Fruit fly (Drosophila melanogaster) whole organism, embryonic: Measurements from ENCODE around the gene acj6.

Experiments used
- Abd-B ChIP-seq: fragments of 200-800 bp; sonication (Bioruptor generic); optimal IDR thresholded peaks from 2 replicates; lab custom pipeline; 2018; ENCODE audit warnings: missing biosample characterization, mild to moderate bottlenecking, missing genetic modification characterization, moderate library complexity
- Blimp-1 ChIP-seq: fragments of 200-800 bp; sonication (Bioruptor generic); optimal IDR thresholded peaks from 3 replicates; lab custom pipeline; 2018; ENCODE audit warnings: missing biosample characterization, missing genetic modification characterization, mild to moderate bottlenecking, moderate library complexity, missing genetic modification reagents
- CG10321 ChIP-seq: fragments of 200-800 bp; sonication (Bioruptor generic); IDR thresholded peaks from 2 replicates; pipeline ENCODE4 v1.3.6; 2022; ENCODE audit warnings: missing biosample characterization, missing genetic modification characterization
- CG10979 ChIP-seq: fragments of 200-800 bp; sonication (Bioruptor generic); optimal IDR thresholded peaks from 2 replicates; lab custom pipeline; 2018; ENCODE audit warnings: missing biosample characterization, mild to moderate bottlenecking, missing genetic modification characterization, moderate library complexity
- CG11504 ChIP-seq: fragments of 200-800 bp; sonication (Bioruptor generic); optimal IDR thresholded peaks from 3 replicates; lab custom pipeline; 2019; ENCODE audit warnings: missing biosample characterization, mild to moderate bottlenecking, missing genetic modification characterization, moderate library complexity
- CG12104 ChIP-seq: fragments of 200-800 bp; sonication (Bioruptor generic); optimal IDR thresholded peaks from 3 replicates; lab custom pipeline; 2016; ENCODE audit warnings: missing biosample characterization, missing genetic modification characterization
- CG12391 ChIP-seq: fragments of 200-800 bp; sonication (Bioruptor generic); optimal IDR thresholded peaks from 3 replicates; lab custom pipeline; 2018; ENCODE audit warnings: missing biosample characterization, mild to moderate bottlenecking, missing genetic modification characterization, moderate library complexity
- CG15514 ChIP-seq: fragments of 200-800 bp; sonication (Bioruptor generic); optimal IDR thresholded peaks from 3 replicates; lab custom pipeline; 2017; ENCODE audit warnings: missing biosample characterization, missing genetic modification characterization, mild to moderate bottlenecking, moderate library complexity, missing genetic modification reagents
- CG1647 ChIP-seq: fragments of 200-800 bp; sonication (Bioruptor generic); optimal IDR thresholded peaks from 3 replicates; lab custom pipeline; 2016; ENCODE audit warnings: missing biosample characterization, missing genetic modification characterization
- CG16815 ChIP-seq: fragments of 200-800 bp; sonication (Bioruptor generic); optimal IDR thresholded peaks from 3 replicates; lab custom pipeline; 2017; ENCODE audit warnings: missing biosample characterization, mild to moderate bottlenecking, missing genetic modification characterization
- CG17186 ChIP-seq: fragments of 200-800 bp; sonication (Bioruptor generic); optimal IDR thresholded peaks from 3 replicates; lab custom pipeline; 2017; ENCODE audit warnings: missing biosample characterization, missing genetic modification reagents, missing genetic modification characterization
- CG17385 ChIP-seq: fragments of 200-800 bp; sonication (Bioruptor generic); optimal IDR thresholded peaks from 3 replicates; lab custom pipeline; 2018; ENCODE audit warnings: missing biosample characterization, mild to moderate bottlenecking, missing genetic modification characterization
- CG1832 ChIP-seq: fragments of 200-800 bp; sonication (Bioruptor generic); optimal IDR thresholded peaks from 2 replicates; lab custom pipeline; 2017; ENCODE audit warnings: missing biosample characterization, mild to moderate bottlenecking, missing genetic modification characterization, inconsistent platforms
- CG30431 ChIP-seq: fragments of 200-800 bp; sonication (Bioruptor generic); optimal IDR thresholded peaks from 2 replicates; lab custom pipeline; 2017; ENCODE audit warnings: missing biosample characterization, missing genetic modification characterization
- CG3065 ChIP-seq: fragments of 200-800 bp; sonication (Bioruptor generic); optimal IDR thresholded peaks from 2 replicates; lab custom pipeline; 2016; ENCODE audit warnings: missing biosample characterization, missing genetic modification characterization
- CG34422 ChIP-seq: fragments of 200-800 bp; sonication (Bioruptor generic); IDR thresholded peaks from 3 replicates; pipeline ENCODE4 v1.3.6; 2022; ENCODE audit warnings: missing biosample characterization, missing genetic modification characterization
- CG4328 ChIP-seq: fragments of 200-800 bp; sonication (Bioruptor generic); optimal IDR thresholded peaks from 3 replicates; lab custom pipeline; 2017; ENCODE audit warnings: missing biosample characterization, missing genetic modification reagents, missing genetic modification characterization
- CG4617 ChIP-seq: fragments of 200-800 bp; sonication (Bioruptor generic); optimal IDR thresholded peaks from 3 replicates; lab custom pipeline; 2016; ENCODE audit warnings: missing biosample characterization, missing genetic modification characterization, borderline replicate concordance
- CG5953 ChIP-seq: fragments of 200-800 bp; sonication (Bioruptor generic); IDR thresholded peaks from 2 replicates; pipeline ENCODE4 v1.3.6; 2022; ENCODE audit warnings: missing biosample characterization, missing genetic modification characterization
- CG7928 ChIP-seq: fragments of 200-800 bp; sonication (Bioruptor generic); optimal IDR thresholded peaks from 2 replicates; lab custom pipeline; 2017; ENCODE audit warnings: missing biosample characterization, mild to moderate bottlenecking, missing genetic modification characterization
- CG8388 ChIP-seq: fragments of 200-800 bp; sonication (Bioruptor generic); optimal IDR thresholded peaks from 2 replicates; lab custom pipeline; 2019; ENCODE audit warnings: missing biosample characterization, mild to moderate bottlenecking, missing genetic modification characterization, moderate library complexity
- Dip3 ChIP-seq: fragments of 200-800 bp; sonication (Bioruptor generic); optimal IDR thresholded peaks from 3 replicates; lab custom pipeline; 2016; ENCODE audit warnings: missing biosample characterization, missing genetic modification characterization
- Doc3 ChIP-seq: fragments of 200-800 bp; sonication (Bioruptor generic); IDR thresholded peaks from 3 replicates; pipeline ENCODE4 v1.3.6; 2022; ENCODE audit warnings: missing biosample characterization, missing genetic modification characterization; ENCODE audit not compliant: partially characterized antibody
- NC2α ChIP-seq: fragments of 200-800 bp; sonication (Bioruptor generic); optimal IDR thresholded peaks from 2 replicates; lab custom pipeline; 2016; ENCODE audit warnings: missing biosample characterization, missing genetic modification characterization
- Nf-YB ChIP-seq: fragments of 200-800 bp; sonication (Bioruptor generic); optimal IDR thresholded peaks from 3 replicates; lab custom pipeline; 2019; ENCODE audit warnings: missing biosample characterization, mild to moderate bottlenecking, missing genetic modification characterization, moderate library complexity
- Sin3A ChIP-seq: fragments of >200 bp; optimal IDR thresholded peaks from 2 replicates; lab custom pipeline; 2018
- Taf1 ChIP-seq: fragments of 200-800 bp; sonication (Bioruptor generic); IDR thresholded peaks from 2 replicates; pipeline ENCODE4 v1.3.6; 2022; ENCODE audit warnings: missing biosample characterization, missing genetic modification characterization
- Trl ChIP-seq, 3 experiments: fragments of >200 bp in 2 of 3; fragments of 200-800 bp in 1 of 3; sonication (Bioruptor generic) in 1 of 3; optimal IDR thresholded peaks; 2 replicates in 1 of 3; 3 replicates in 2 of 3; lab custom pipeline; 2016 to 2017; ENCODE audit warnings: missing biosample characterization in 1 of 3, missing genetic modification characterization in 1 of 3
- abd-A ChIP-seq: fragments of 200-800 bp; sonication (Bioruptor generic); optimal IDR thresholded peaks from 3 replicates; lab custom pipeline; 2019; ENCODE audit warnings: missing biosample characterization, mild to moderate bottlenecking, missing genetic modification characterization, moderate library complexity
- ase ChIP-seq: fragments of 200-800 bp; sonication (Bioruptor generic); IDR thresholded peaks from 3 replicates; pipeline ENCODE4 v1.3.6; 2022; ENCODE audit warnings: missing biosample characterization, missing genetic modification characterization
- bab2 ChIP-seq: fragments of 200-800 bp; sonication (Bioruptor generic); optimal IDR thresholded peaks from 2 replicates; lab custom pipeline; 2016; ENCODE audit warnings: missing biosample characterization, missing genetic modification characterization
- cg ChIP-seq: fragments of 200-800 bp; sonication (Bioruptor generic); optimal IDR thresholded peaks from 3 replicates; lab custom pipeline; 2019; ENCODE audit warnings: missing biosample characterization, mild to moderate bottlenecking, missing genetic modification characterization, moderate library complexity
- chm ChIP-seq: fragments of 200-800 bp; sonication (Bioruptor generic); IDR thresholded peaks from 2 replicates; pipeline ENCODE4 v1.3.6; 2022; ENCODE audit warnings: missing biosample characterization, missing genetic modification characterization
- crp ChIP-seq, 2 experiments: fragments of 200-800 bp; sonication (Bioruptor generic); optimal IDR thresholded peaks; 2 replicates in 1 of 2; 3 replicates in 1 of 2; lab custom pipeline; 2017; ENCODE audit warnings: missing biosample characterization in 2 of 2, missing genetic modification characterization in 2 of 2, mild to moderate bottlenecking in 1 of 2, moderate library complexity in 1 of 2
- dan ChIP-seq: fragments of 200-800 bp; sonication (Bioruptor generic); IDR thresholded peaks from 2 replicates; pipeline ENCODE4 v1.3.6; 2022; ENCODE audit warnings: missing biosample characterization, missing genetic modification characterization
- disco-r ChIP-seq: fragments of 200-800 bp; sonication (Bioruptor generic); optimal IDR thresholded peaks from 2 replicates; lab custom pipeline; 2016; ENCODE audit warnings: missing biosample characterization, missing genetic modification characterization
- eyg ChIP-seq: fragments of 200-800 bp; sonication (Bioruptor generic); optimal IDR thresholded peaks from 3 replicates; lab custom pipeline; 2016; ENCODE audit warnings: missing biosample characterization, missing genetic modification characterization
- fd102C ChIP-seq: fragments of 200-800 bp; sonication (Bioruptor generic); optimal IDR thresholded peaks from 2 replicates; lab custom pipeline; 2018; ENCODE audit warnings: missing biosample characterization, mild to moderate bottlenecking, missing genetic modification characterization, moderate library complexity
- ind ChIP-seq: fragments of 200-800 bp; sonication (Bioruptor generic); optimal IDR thresholded peaks from 3 replicates; lab custom pipeline; 2016; ENCODE audit warnings: missing biosample characterization, missing genetic modification characterization
- luna ChIP-seq: fragments of 200-800 bp; sonication (Bioruptor generic); optimal IDR thresholded peaks from 2 replicates; lab custom pipeline; 2016; ENCODE audit warnings: missing biosample characterization, missing genetic modification characterization
- mld ChIP-seq: fragments of 200-800 bp; sonication (Bioruptor generic); IDR thresholded peaks from 3 replicates; pipeline ENCODE4 v1.3.6; 2022; ENCODE audit warnings: missing biosample characterization, missing genetic modification characterization; ENCODE audit not compliant: partially characterized antibody
- nerfin-2 ChIP-seq: fragments of 200-800 bp; sonication (Bioruptor generic); IDR thresholded peaks from 2 replicates; pipeline ENCODE4 v1.3.6; 2022; ENCODE audit warnings: missing biosample characterization, missing genetic modification characterization; ENCODE audit not compliant: partially characterized antibody
- nom ChIP-seq: fragments of 200-800 bp; sonication (Bioruptor generic); optimal IDR thresholded peaks from 2 replicates; lab custom pipeline; 2017; ENCODE audit warnings: missing biosample characterization, missing genetic modification characterization, mild to moderate bottlenecking, moderate library complexity, missing genetic modification reagents
- onecut ChIP-seq: fragments of 200-800 bp; sonication (Bioruptor generic); IDR thresholded peaks from 2 replicates; pipeline ENCODE4 v1.3.6; 2022; ENCODE audit warnings: missing biosample characterization, missing genetic modification characterization
- pb ChIP-seq: fragments of 200-800 bp; sonication (Bioruptor generic); optimal IDR thresholded peaks from 3 replicates; lab custom pipeline; 2016; ENCODE audit warnings: missing biosample characterization, missing genetic modification characterization
- peb ChIP-seq: fragments of 200-800 bp; sonication (Bioruptor generic); IDR thresholded peaks from 2 replicates; pipeline ENCODE4 v1.3.6; 2022; ENCODE audit warnings: missing biosample characterization, missing genetic modification characterization
- sens ChIP-seq: fragments of 200-800 bp; sonication (Bioruptor generic); peaks from one replicate; lab custom pipeline; 2016; ENCODE audit warnings: missing biosample characterization, missing genetic modification characterization
- seq ChIP-seq: fragments of 200-800 bp; sonication (Bioruptor generic); IDR thresholded peaks from 2 replicates; pipeline ENCODE4 v1.3.6; 2022; ENCODE audit warnings: missing biosample characterization, missing genetic modification characterization
- slou ChIP-seq: fragments of 200-800 bp; sonication (Bioruptor generic); optimal IDR thresholded peaks from 3 replicates; lab custom pipeline; 2016; ENCODE audit warnings: missing biosample characterization, missing genetic modification characterization
- tap ChIP-seq: fragments of 200-800 bp; optimal IDR thresholded peaks from 3 replicates; lab custom pipeline; 2019; ENCODE audit warnings: missing biosample characterization, mild to moderate bottlenecking, missing genetic modification characterization, moderate library complexity
- tx ChIP-seq: fragments of 200-800 bp; sonication (Bioruptor generic); optimal IDR thresholded peaks from 2 replicates; lab custom pipeline; 2016; ENCODE audit warnings: missing biosample characterization, missing genetic modification characterization

The acj6 gene

DNA sequence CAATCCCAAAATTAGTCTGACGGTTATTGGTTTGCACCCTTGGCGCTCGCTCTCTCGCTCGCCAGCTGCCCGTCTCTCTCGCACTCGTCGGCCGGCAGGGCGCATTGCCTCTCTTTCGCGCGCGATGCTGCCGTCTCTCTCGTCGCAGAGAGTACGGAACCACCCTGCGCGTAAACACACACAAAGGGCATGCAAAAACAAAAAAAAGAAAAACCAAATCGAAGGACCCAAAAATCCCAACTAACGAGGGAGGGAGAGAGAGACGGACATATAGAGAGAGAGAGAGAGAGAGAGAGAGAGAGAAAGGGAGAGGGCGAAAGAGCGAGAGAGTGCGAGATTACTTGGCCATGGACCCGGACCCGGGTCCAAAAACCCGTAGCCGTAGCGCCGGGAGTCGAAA, 22.5 kb downstream of the acj6 start:
- no peak for TF ChIP-seq dan (GFP tag; lab: Robert Waterston, UW)
- TF ChIP-seq sens (GFP tag; lab: Kevin White, UChicago) = peak; percentile 17
- TF ChIP-seq CG12391 = no peak
- TF ChIP-seq Abd-B (GFP tag; lab: Kevin White, UChicago) = no peak
- TF ChIP-seq bab2 = no peak
- TF ChIP-seq CG5953 (GFP tag; lab: Robert Waterston, UW) = no peak
- no peak for TF ChIP-seq CG4328 (GFP tag; lab: Kevin White, UChicago)
- TF ChIP-seq abd-A (tag; lab: Kevin White, UChicago) = no peak
- no peak for TF ChIP-seq Taf1
- no peak for TF ChIP-seq pb
- no peak for TF ChIP-seq disco-r
- no peak for TF ChIP-seq CG15514 (GFP tag; lab: Kevin White, UChicago)
- no peak for TF ChIP-seq slou (GFP tag; lab: Kevin White, UChicago)
- TF ChIP-seq chm = no peak
- no peak for TF ChIP-seq CG17385 (GFP tag; lab: Kevin White, UChicago)
- TF ChIP-seq CG4617 (GFP tag; lab: Kevin White, UChicago) = no peak
- TF ChIP-seq CG10979 = no peak
- peak; percentile 83 for TF ChIP-seq CG10321 (GFP tag; lab: Robert Waterston, UW)
- TF ChIP-seq seq (GFP tag; lab: Robert Waterston, UW) = 0 out of 2 replicates have a peak, but pooled peaks have one; percentile 47
- no peak for TF ChIP-seq CG17186 (GFP tag; lab: Kevin White, UChicago)
- no peak for TF ChIP-seq ind (GFP tag; lab: Kevin White, UChicago)
- peak; percentile 53 for TF ChIP-seq cg (GFP tag; lab: Kevin White, UChicago)
- no peak for TF ChIP-seq CG11504 (tag; lab: Kevin White, UChicago)
- no peak for TF ChIP-seq CG1647 (GFP tag; lab: Kevin White, UChicago)
- TF ChIP-seq CG1832 (GFP tag; lab: Kevin White, UChicago) = peak; percentile 96
- no peak for TF ChIP-seq fd102C (GFP tag; lab: Kevin White, UChicago)
- TF ChIP-seq CG8388 = no peak
- no peak for TF ChIP-seq peb (GFP tag; lab: Robert Waterston, UW)
- TF ChIP-seq Dip3 (GFP tag; lab: Kevin White, UChicago) = no peak
- no peak for TF ChIP-seq CG34422 (GFP tag; lab: Robert Waterston, UW)
- TF ChIP-seq CG16815 = no peak
- no peak for TF ChIP-seq crp (GFP tag; optimal IDR thresholded peaks at IDR 0.05; lab: Kevin White, UChicago)
- TF ChIP-seq tap (tag; lab: Kevin White, UChicago) = no peak
- no peak for TF ChIP-seq eyg (GFP tag; lab: Kevin White, UChicago)
- no peak for TF ChIP-seq CG12104 (GFP tag; lab: Kevin White, UChicago)
- no peak for TF ChIP-seq NC2α (GFP tag; lab: Kevin White, UChicago)
- TF ChIP-seq mld (GFP tag; lab: Robert Waterston, UW) = no peak
- no peak for TF ChIP-seq CG7928 (GFP tag; lab: Kevin White, UChicago)
- TF ChIP-seq Nf-YB = peak; percentile 95
- TF ChIP-seq onecut = no peak
- TF ChIP-seq Doc3 (GFP tag; lab: Robert Waterston, UW) = no peak
- peak; percentile 29 to 55 for TF ChIP-seq Trl (optimal IDR thresholded peaks at IDR 0.05; lab: Kevin White, UChicago)
- TF ChIP-seq Trl (GFP tag; optimal IDR thresholded peaks at IDR 0.05; lab: Kevin White, UChicago) = no peak
- TF ChIP-seq nerfin-2 (GFP tag; lab: Robert Waterston, UW) = no peak
- TF ChIP-seq CG30431 (GFP tag; lab: Kevin White, UChicago) = no peak
- TF ChIP-seq tx (GFP tag; lab: Kevin White, UChicago) = no peak
- no peak for TF ChIP-seq ase (GFP tag; lab: Robert Waterston, UW)
- no peak for TF ChIP-seq Sin3A (lab: Kevin White, UChicago)
- no peak for TF ChIP-seq Blimp-1 (GFP tag; lab: Kevin White, UChicago)
- TF ChIP-seq CG3065 (GFP tag; lab: Kevin White, UChicago) = no peak
- no peak for TF ChIP-seq luna (GFP tag; lab: Kevin White, UChicago)
- TF ChIP-seq nom = no peak
